Fruit fly (Drosophila melanogaster) whole organism, wandering third instar larva: ENCODE data around the gene Polr2B.

ENCODE experiments used
- Abd-B ChIP-seq: fragments of >200 bp; optimal IDR thresholded peaks from 2 replicates; lab custom pipeline; 2017; ENCODE audit warnings: missing biosample characterization, missing genetic modification characterization
- CG9705 ChIP-seq: fragments of 200-800 bp; sonication (Bioruptor generic); optimal IDR thresholded peaks from 2 replicates; lab custom pipeline; 2018; ENCODE audit warnings: missing biosample characterization, mild to moderate bottlenecking, missing genetic modification characterization
- CrebA ChIP-seq: fragments of 200-800 bp; sonication (Bioruptor generic); optimal IDR thresholded peaks from 2 replicates; lab custom pipeline; 2016; ENCODE audit warnings: missing biosample characterization, mild to moderate bottlenecking, missing genetic modification characterization, borderline replicate concordance
- Dif ChIP-seq: fragments of 200-275, 200-300 bp; sonication (Bioruptor generic); optimal IDR thresholded peaks from 2 replicates; lab custom pipeline; 2018; ENCODE audit warnings: missing biosample characterization, missing genetic modification characterization; ENCODE audit not compliant: partially characterized antibody
- GATAd ChIP-seq: sonication (Bioruptor generic); optimal IDR thresholded peaks from 2 replicates; lab custom pipeline; 2016; ENCODE audit warnings: missing biosample characterization, missing genetic modification characterization
- HLH106 ChIP-seq: fragments of 200-800 bp; optimal IDR thresholded peaks from 3 replicates; lab custom pipeline; 2019; ENCODE audit warnings: missing biosample characterization, mild to moderate bottlenecking, missing genetic modification characterization, moderate library complexity
- Hnf4 ChIP-seq: fragments of 200-800 bp; sonication (Bioruptor generic); optimal IDR thresholded peaks from 2 replicates; lab custom pipeline; 2016; ENCODE audit warnings: missing biosample characterization, mild to moderate bottlenecking, missing genetic modification characterization
- Hr78 ChIP-seq: fragments of >200 bp; optimal IDR thresholded peaks from 2 replicates; lab custom pipeline; 2017; ENCODE audit warnings: missing biosample characterization, missing genetic modification characterization
- Jra ChIP-seq: sonication (Bioruptor generic); optimal IDR thresholded peaks from 2 replicates; lab custom pipeline; 2016; ENCODE audit warnings: missing biosample characterization, missing genetic modification characterization
- Mio ChIP-seq: sonication (Bioruptor generic); optimal IDR thresholded peaks from 2 replicates; lab custom pipeline; 2016; ENCODE audit warnings: missing biosample characterization, missing genetic modification characterization
- N ChIP-seq: fragments of >200 bp; optimal IDR thresholded peaks from 2 replicates; lab custom pipeline; 2018; ENCODE audit warnings: missing biosample characterization, missing external identifiers, missing genetic modification characterization
- OdsH ChIP-seq: fragments of 200-800 bp; sonication (Bioruptor generic); optimal IDR thresholded peaks from 2 replicates; lab custom pipeline; 2016; ENCODE audit warnings: missing biosample characterization, mild to moderate bottlenecking, missing genetic modification characterization
- Sp1 ChIP-seq: fragments of 200-800 bp; sonication (Bioruptor generic); optimal IDR thresholded peaks from 3 replicates; lab custom pipeline; 2019; ENCODE audit warnings: missing biosample characterization, mild to moderate bottlenecking, missing genetic modification characterization, moderate library complexity
- Vsx2 ChIP-seq: fragments of 200-300, 225-300 bp; sonication (Bioruptor generic); optimal IDR thresholded peaks from 2 replicates; lab custom pipeline; 2018; ENCODE audit warnings: missing biosample characterization, missing genetic modification characterization; ENCODE audit not compliant: partially characterized antibody
- br ChIP-seq: fragments of 200-800 bp; sonication (Bioruptor generic); optimal IDR thresholded peaks from 2 replicates; lab custom pipeline; 2016; ENCODE audit warnings: missing biosample characterization, missing genetic modification characterization
- brk ChIP-seq: fragments of 200-800 bp; sonication (Bioruptor generic); optimal IDR thresholded peaks from 2 replicates; lab custom pipeline; 2016; ENCODE audit warnings: missing biosample characterization, mild to moderate bottlenecking, missing genetic modification characterization
- dl ChIP-seq, 2 experiments: fragments of 175-275, 200-275 bp in 1 of 2; fragments of 200-275 bp in 1 of 2; sonication (Bioruptor generic); optimal IDR thresholded peaks; lab custom pipeline; 2018; ENCODE audit warnings: mild to moderate bottlenecking in 2 of 2, missing biosample characterization in 2 of 2, missing genetic modification characterization in 2 of 2, moderate library complexity in 2 of 2; ENCODE audit not compliant: partially characterized antibody in 2 of 2, insufficient read depth in 1 of 2
- dmrt93B ChIP-seq: fragments of 200-800 bp; sonication (Bioruptor generic); optimal IDR thresholded peaks from 2 replicates; lab custom pipeline; 2018; ENCODE audit warnings: missing biosample characterization, mild to moderate bottlenecking, missing genetic modification characterization
- dsf ChIP-seq: sonication (Bioruptor generic); optimal IDR thresholded peaks from 2 replicates; lab custom pipeline; 2016; ENCODE audit warnings: missing biosample characterization, missing genetic modification characterization, borderline replicate concordance
- ey ChIP-seq: fragments of 200-800 bp; sonication (Bioruptor generic); optimal IDR thresholded peaks from 2 replicates; lab custom pipeline; 2016; ENCODE audit warnings: missing biosample characterization, missing genetic modification characterization
- foxo ChIP-seq, 2 experiments: fragments of 200-800 bp; sonication (Bioruptor generic); optimal IDR thresholded peaks; 2 replicates in 1 of 2; 3 replicates in 1 of 2; lab custom pipeline; 2016 to 2017; ENCODE audit warnings: missing biosample characterization in 2 of 2, missing genetic modification characterization in 2 of 2
- fru ChIP-seq: fragments of 200-800 bp; sonication (Bioruptor generic); optimal IDR thresholded peaks from 3 replicates; lab custom pipeline; 2016; ENCODE audit warnings: missing biosample characterization, mild to moderate bottlenecking, missing genetic modification characterization
- jim ChIP-seq: fragments of 175-275, 200-325 bp; sonication (Bioruptor generic); optimal IDR thresholded peaks from 2 replicates; lab custom pipeline; 2016; ENCODE audit warnings: missing biosample characterization, mild to moderate bottlenecking, missing genetic modification characterization
- lola ChIP-seq: fragments of >200 bp; optimal IDR thresholded peaks from 2 replicates; lab custom pipeline; 2017; ENCODE audit warnings: missing biosample characterization, missing genetic modification characterization
- psq ChIP-seq: fragments of 200-800 bp; sonication (Bioruptor generic); optimal IDR thresholded peaks from 3 replicates; lab custom pipeline; 2017; ENCODE audit warnings: missing biosample characterization, mild to moderate bottlenecking, missing genetic modification characterization, moderate library complexity
- sage ChIP-seq: fragments of 200-800 bp; sonication (Bioruptor generic); optimal IDR thresholded peaks from 2 replicates; lab custom pipeline; 2016; ENCODE audit warnings: missing biosample characterization, mild to moderate bottlenecking, missing genetic modification characterization
- sv ChIP-seq: fragments of 200-800 bp; sonication (Bioruptor generic); optimal IDR thresholded peaks from 3 replicates; lab custom pipeline; 2016; ENCODE audit warnings: missing biosample characterization, missing genetic modification characterization
- tai ChIP-seq: sonication (Bioruptor generic); optimal IDR thresholded peaks from 2 replicates; lab custom pipeline; 2016; ENCODE audit warnings: missing biosample characterization, missing genetic modification characterization
- usp ChIP-seq: fragments of >200 bp; optimal IDR thresholded peaks from 2 replicates; lab custom pipeline; 2017; ENCODE audit warnings: missing biosample characterization, missing genetic modification characterization

Gene Polr2B

dm6 chr3R:14095428-14095827 lies 30.2 kb upstream of the Polr2B start:
- no peak for TF ChIP-seq psq (GFP tag; lab: Kevin White, UChicago)
- TF ChIP-seq Hr78 (GFP tag; lab: Kevin White, UChicago) = no peak
- no peak for TF ChIP-seq ey (GFP tag; lab: Kevin White, UChicago)
- TF ChIP-seq sv = no peak
- TF ChIP-seq sage (GFP tag; lab: Kevin White, UChicago) = no peak
- TF ChIP-seq brk (GFP tag; lab: Kevin White, UChicago) = no peak
- no peak for TF ChIP-seq dsf (GFP tag; lab: Kevin White, UChicago)
- no peak for TF ChIP-seq dmrt93B
- TF ChIP-seq Jra = no peak
- no peak for TF ChIP-seq fru
- TF ChIP-seq Abd-B (GFP tag; lab: Kevin White, UChicago) = no peak
- no peak for TF ChIP-seq Hnf4 (GFP tag; lab: Kevin White, UChicago)
- TF ChIP-seq usp (GFP tag; lab: Kevin White, UChicago) = no peak
- TF ChIP-seq Mio (GFP tag; lab: Kevin White, UChicago) = no peak

dm6 chr3R:14095916-14096315 lies 29.7 kb upstream of the Polr2B start:
- TF ChIP-seq Hr78 (GFP tag; lab: Kevin White, UChicago) (no peak), Sp1 (no peak), brk (GFP tag; lab: Kevin White, UChicago) (no peak), jim (GFP tag; lab: Kevin White, UChicago) (no peak), GATAd (GFP tag; lab: Kevin White, UChicago) (no peak), Abd-B (GFP tag; lab: Kevin White, UChicago) (no peak), sage (GFP tag; lab: Kevin White, UChicago) (no peak), br (GFP tag; lab: Kevin White, UChicago) (no peak), usp (GFP tag; lab: Kevin White, UChicago) (no peak), Vsx2 (GFP tag; lab: Kevin White, UChicago) (no peak), OdsH (GFP tag; lab: Kevin White, UChicago) (no peak), HLH106 (tag; lab: Kevin White, UChicago) (no peak), CG9705 (GFP tag; lab: Kevin White, UChicago) (no peak), foxo (GFP tag; optimal IDR thresholded peaks at IDR 0.05; lab: Kevin White, UChicago) (no peak)

- TF ChIP-seq lola (GFP tag; lab: Kevin White, UChicago) = no peak
- TF ChIP-seq Sp1 = no peak
- TF ChIP-seq psq (GFP tag; lab: Kevin White, UChicago) = no peak
Observed at dm6 chr3R:14096792-14097191, 28.8 kb upstream of the Polr2B start, which contains the start of gene CCHa1. Gene CCHa1 (minus strand): TSS chr3R:14096835.

dm6 chr3R:14097980-14098379 lies 27.6 kb upstream of the Polr2B start, which contains the start of gene CG9920:
Gene CG9920 (minus strand): TSS chr3R:14098080.
- TF ChIP-seq dsf (GFP tag; lab: Kevin White, UChicago) (no peak), dmrt93B (no peak), foxo (GFP tag; optimal IDR thresholded peaks at IDR 0.05; lab: Kevin White, UChicago) (no peak)
- TF ChIP-seq, all 38 proteins: peak for 0

- TF ChIP-seq Dif (GFP tag; lab: Kevin White, UChicago) = peak; percentile 48
- TF ChIP-seq foxo (GFP tag; optimal IDR thresholded peaks at IDR 0.05; lab: Kevin White, UChicago) = no peak
- TF ChIP-seq Vsx2 (GFP tag; lab: Kevin White, UChicago) = peak; percentile 57
- peak; percentile 3 for TF ChIP-seq tai (GFP tag; lab: Kevin White, UChicago)
- TF ChIP-seq sv = no peak
Observed at dm6 chr3R:14098527-14099109, 27.0 kb upstream of the Polr2B start.

- no peak for TF ChIP-seq Hnf4 (GFP tag; lab: Kevin White, UChicago)
- TF ChIP-seq CrebA = no peak
- no peak for TF ChIP-seq dl (GFP tag; optimal IDR thresholded peaks at IDR 0.05; lab: Kevin White, UChicago; ENCODE audit: insufficient read depth in 1 of 2, partially characterized antibody in 2 of 2)
- TF ChIP-seq GATAd (GFP tag; lab: Kevin White, UChicago) = no peak
- no peak for TF ChIP-seq N (GFP tag; lab: Kevin White, UChicago)
- TF ChIP-seq tai (GFP tag; lab: Kevin White, UChicago) = no peak
Observed at dm6 chr3R:14100962-14101361, 24.6 kb upstream of the Polr2B start.
